Worm (Caenorhabditis elegans): ENCODE measurements around the gene F07E5.5.

DNA sequence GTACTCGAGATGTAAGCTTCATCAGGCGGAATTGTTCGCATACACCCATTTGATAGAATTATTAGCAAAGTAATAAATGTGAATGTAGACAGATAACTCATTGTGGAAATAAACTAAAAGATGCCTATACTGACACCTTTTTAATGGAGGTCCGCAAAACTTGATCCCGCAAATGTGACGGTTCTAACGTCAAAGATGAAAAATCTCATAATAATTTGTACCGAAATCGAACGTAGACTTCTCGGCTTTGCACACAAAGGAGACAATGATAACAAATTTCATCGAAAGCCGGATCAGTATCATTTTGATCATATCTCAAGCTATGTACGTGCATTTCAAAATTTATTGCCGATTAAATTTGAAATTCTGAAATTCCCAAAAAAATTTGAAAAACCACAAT, 49.4 kb upstream of the F07E5.5 start, which contains the start of gene R52.4:
- TF ChIP-seq ama-1 (optimal IDR thresholded peaks at IDR 0.05): no peak
- TF ChIP-seq R02D3.7 (tag; optimal IDR thresholded peaks at IDR 0.05): no peak
- no peak for TF ChIP-seq elt-3 (tag; optimal IDR thresholded peaks at IDR 0.05)
- no peak for TF ChIP-seq ceh-82 (tag; optimal IDR thresholded peaks at IDR 0.05)
- no peak for TF ChIP-seq nhr-12 (tag; optimal IDR thresholded peaks at IDR 0.05)
- TF ChIP-seq skn-1 (tag; optimal IDR thresholded peaks at IDR 0.05): no peak
- no peak for TF ChIP-seq lin-39 (tag; optimal IDR thresholded peaks at IDR 0.05)
- TF ChIP-seq sem-4 (tag; optimal IDR thresholded peaks at IDR 0.05): no peak
- TF ChIP-seq nhr-77 (tag; optimal IDR thresholded peaks at IDR 0.05): no peak
- no peak for TF ChIP-seq ztf-11 (tag; optimal IDR thresholded peaks at IDR 0.05)
- TF ChIP-seq mdl-1 (tag; optimal IDR thresholded peaks at IDR 0.05): no peak

Measured in whole organism, L2 larva.